Fruit fly (Drosophila melanogaster): ENCODE measurements around the gene Apc2.

Gene Apc2

DNA sequence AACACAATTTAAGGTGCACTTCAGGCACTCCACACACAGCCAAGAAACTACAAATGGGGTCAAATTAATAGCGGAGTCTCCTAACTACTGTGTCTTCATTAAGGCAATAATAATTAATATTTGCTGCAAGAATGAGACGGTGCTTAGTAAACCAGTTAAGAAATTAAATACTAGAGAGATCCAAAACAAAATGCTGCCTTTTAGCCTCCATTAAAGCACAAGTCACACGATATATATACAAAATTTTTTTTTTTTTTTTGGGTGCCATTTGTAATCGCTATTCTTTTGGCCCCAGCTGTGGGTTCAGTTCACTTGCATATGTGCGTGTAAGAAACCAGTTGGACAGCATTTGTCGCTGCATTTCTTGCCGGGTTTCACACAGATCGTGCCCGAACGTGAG, 39.7 kb downstream of the Apc2 start (continued):
- TF ChIP-seq pan (optimal IDR thresholded peaks at IDR 0.05) (no peak), pan (GFP tag; optimal IDR thresholded peaks at IDR 0.05 in 1 of 2, IDR thresholded peaks at IDR 0.05 in 1 of 2) (no peak), gt (GFP tag; IDR thresholded peaks at IDR 0.05) (no peak), gem (tag; optimal IDR thresholded peaks at IDR 0.05) (peak; percentile 53), CG10274 (GFP tag; optimal IDR thresholded peaks at IDR 0.05) (no peak), MESR4 (GFP tag; optimal IDR thresholded peaks at IDR 0.05) (no peak), CG17612 (GFP tag; IDR thresholded peaks at IDR 0.05) (no peak), eve (GFP tag; optimal IDR thresholded peaks at IDR 0.05) (no peak), otp (GFP tag; IDR thresholded peaks at IDR 0.05) (no peak), sqz (GFP tag; optimal IDR thresholded peaks at IDR 0.05) (peak; percentile 46), Sox102F (GFP tag; optimal IDR thresholded peaks at IDR 0.05) (peak; percentile 55), nerfin-1 (tag; optimal IDR thresholded peaks at IDR 0.05) (no peak), eyg (GFP tag; optimal IDR thresholded peaks at IDR 0.05) (no peak), Drgx (GFP tag; IDR thresholded peaks at IDR 0.05) (peak; percentile 85), Dek (tag; optimal IDR thresholded peaks at IDR 0.05) (no peak), CG15601 (tag; optimal IDR thresholded peaks at IDR 0.05) (peak; percentile 12), insv (GFP tag; optimal IDR thresholded peaks at IDR 0.05) (no peak), nerfin-2 (GFP tag; IDR thresholded peaks at IDR 0.05; ENCODE audit: partially characterized antibody) (no peak), CG11695 (GFP tag; IDR thresholded peaks at IDR 0.05) (no peak), sd (tag; optimal IDR thresholded peaks at IDR 0.05) (no peak), CG31441 (GFP tag; IDR thresholded peaks at IDR 0.05) (peak; percentile 55), hth (optimal IDR thresholded peaks at IDR 0.05) (no peak), CG15073 (GFP tag; optimal IDR thresholded peaks at IDR 0.05) (no peak), nom (GFP tag; optimal IDR thresholded peaks at IDR 0.05) (peak; percentile 55), CG13287 (GFP tag; IDR thresholded peaks at IDR 0.05; ENCODE audit: partially characterized antibody) (no peak), CG11723 (GFP tag; optimal IDR thresholded peaks at IDR 0.05) (no peak), btn (GFP tag; optimal IDR thresholded peaks at IDR 0.05) (no peak), Xbp1 (GFP tag; optimal IDR thresholded peaks at IDR 0.05) (peak; percentile 24), ap (GFP tag; IDR thresholded peaks at IDR 0.05) (no peak), CG15269 (tag; optimal IDR thresholded peaks at IDR 0.05) (peak; percentile 44), lbe (GFP tag; optimal IDR thresholded peaks at IDR 0.05) (peak; percentile 69), Eip74EF (GFP tag; optimal IDR thresholded peaks at IDR 0.05) (peak in 1 of 2 experiments; percentile 43), E2f2 (GFP tag; IDR thresholded peaks at IDR 0.05) (peak; percentile 15; the same call in 1 of the 2 replicates), CG32767 (GFP tag; IDR thresholded peaks at IDR 0.05) (no peak), CG13424 (tag; optimal IDR thresholded peaks at IDR 0.05) (peak; percentile 43), CG2202 (tag; optimal IDR thresholded peaks at IDR 0.05) (no peak), unc-4 (GFP tag; IDR thresholded peaks at IDR 0.05; ENCODE audit: partially characterized antibody) (no peak), yki (optimal IDR thresholded peaks at IDR 0.05) (no peak), bigmax (GFP tag; optimal IDR thresholded peaks at IDR 0.05) (no peak), sens-2 (GFP tag; IDR thresholded peaks at IDR 0.05) (no peak), Sox100B (GFP tag; optimal IDR thresholded peaks at IDR 0.05) (peak; percentile 50), unpg (GFP tag; optimal IDR thresholded peaks at IDR 0.05) (peak; percentile 36), B-H1 (GFP tag; IDR thresholded peaks at IDR 0.05) (no peak), CG31388 (GFP tag; optimal IDR thresholded peaks at IDR 0.05) (no peak), HLHmδ (GFP tag; optimal IDR thresholded peaks at IDR 0.05) (no peak), CG12391 (tag; optimal IDR thresholded peaks at IDR 0.05) (peak; percentile 23), hkb (optimal IDR thresholded peaks at IDR 0.05) (no peak), hkb (GFP tag; IDR thresholded peaks at IDR 0.05) (peak; percentile 43; the same call in 1 of the 2 replicates), Ssrp (tag; optimal IDR thresholded peaks at IDR 0.05) (peak; percentile 6), nmo (GFP tag; optimal IDR thresholded peaks at IDR 0.05) (peak; percentile 35), aop (GFP tag; IDR thresholded peaks at IDR 0.05) (no peak), Antp (GFP tag; optimal IDR thresholded peaks at IDR 0.05) (no peak)

All from whole organism, embryonic.